Worm (Caenorhabditis elegans) whole organism, young adult: Measurements from ENCODE around the gene C05C10.7.

Experiments used
- B0035.1 ChIP-seq: sonication (generic microtip); optimal IDR thresholded peaks from 2 replicates; lab custom pipeline; 2016; ENCODE audit warnings: missing genetic modification characterization, mild to moderate bottlenecking, missing compliant biosample characterization, missing genotype, missing genetic modification reagents
- B0336.3 ChIP-seq: fragments of 200-800 bp; sonication (Bioruptor generic); IDR thresholded peaks from 2 replicates; pipeline ENCODE4 v1.3.6; 2022; ENCODE audit warnings: missing genetic modification characterization, missing compliant biosample characterization
- C06A6.2 ChIP-seq: fragments of 200-800 bp; sonication (Bioruptor generic); conservative IDR thresholded peaks from 2 replicates; pipeline ENCODE4 v1.3.6; 2022; ENCODE audit warnings: missing genetic modification characterization, missing compliant biosample characterization
- C17E4.6 ChIP-seq: fragments of 200-800 bp; sonication (Bioruptor generic); IDR thresholded peaks from 2 replicates; pipeline ENCODE4 v1.3.6; 2022; ENCODE audit warnings: missing genetic modification reagents, missing genetic modification characterization, missing compliant biosample characterization
- D2030.7 ChIP-seq: fragments of 200-800 bp; sonication (Bioruptor generic); IDR thresholded peaks from 2 replicates; pipeline ENCODE4 v1.3.6; 2022; ENCODE audit warnings: missing genetic modification reagents, missing genetic modification characterization, missing compliant biosample characterization
- K11D2.4 ChIP-seq: fragments of 200-800 bp; sonication (Bioruptor generic); IDR thresholded peaks from 2 replicates; pipeline ENCODE4 v1.3.6; 2022; ENCODE audit warnings: missing genetic modification reagents, missing genetic modification characterization, missing compliant biosample characterization
- K12H6.12 ChIP-seq: fragments of 200-800 bp; sonication (Bioruptor generic); optimal IDR thresholded peaks from 2 replicates; lab custom pipeline; 2018; ENCODE audit warnings: mild to moderate bottlenecking, missing genetic modification characterization, missing compliant biosample characterization
- Y56A3A.18 ChIP-seq: fragments of 200-800 bp; sonication (Bioruptor generic); IDR thresholded peaks from 2 replicates; pipeline ENCODE4 v1.3.6; 2022; ENCODE audit warnings: missing genetic modification reagents, missing genetic modification characterization, missing compliant biosample characterization
- ama-1 ChIP-seq, 3 experiments: fragments of 150-350 bp in 1 of 3; sonication (generic microtip) in 2 of 3; optimal IDR thresholded peaks; 2 replicates each; lab custom pipeline; 2014 to 2018; ENCODE audit warnings: missing biosample characterization in 2 of 3, missing genetic modification characterization in 2 of 3, missing genetic modification reagents in 2 of 3
- attf-5 ChIP-seq: fragments of 200-800 bp; sonication (Bioruptor generic); optimal IDR thresholded peaks from 2 replicates; lab custom pipeline; 2018; ENCODE audit warnings: mild to moderate bottlenecking, missing genetic modification characterization, missing compliant biosample characterization
- ccch-3 ChIP-seq: fragments of 200-800 bp; sonication (Bioruptor generic); optimal IDR thresholded peaks from 2 replicates; lab custom pipeline; 2018; ENCODE audit warnings: mild to moderate bottlenecking, missing genetic modification characterization, missing compliant biosample characterization
- ceh-79 ChIP-seq: sonication (generic microtip); optimal IDR thresholded peaks from 2 replicates; lab custom pipeline; 2017; ENCODE audit warnings: mild to moderate bottlenecking, missing genetic modification characterization, missing compliant biosample characterization
- dox-1 ChIP-seq: fragments of 200-800 bp; sonication (Bioruptor generic); IDR thresholded peaks from 2 replicates; pipeline ENCODE4 v1.3.6; 2022; ENCODE audit warnings: missing genetic modification reagents, missing genetic modification characterization, missing compliant biosample characterization
- dpff-1 ChIP-seq: sonication (generic microtip); optimal IDR thresholded peaks from 2 replicates; lab custom pipeline; 2017; ENCODE audit warnings: mild to moderate bottlenecking, missing genetic modification characterization, missing compliant biosample characterization
- ekl-4 ChIP-seq: fragments of 200-800 bp; sonication (Bioruptor generic); IDR thresholded peaks from 2 replicates; pipeline ENCODE4 v1.3.6; 2022; ENCODE audit warnings: missing genetic modification reagents, missing genetic modification characterization, missing compliant biosample characterization
- hlh-26 ChIP-seq: fragments of 200-800 bp; sonication (Bioruptor generic); conservative IDR thresholded peaks from 2 replicates; pipeline ENCODE4 v1.3.6; 2022; ENCODE audit warnings: missing genetic modification reagents, missing genetic modification characterization, missing compliant biosample characterization
- hmg-1.2 ChIP-seq: fragments of 200-800 bp; sonication (Bioruptor generic); IDR thresholded peaks from 2 replicates; pipeline ENCODE4 v1.3.6; 2022; ENCODE audit warnings: missing genetic modification reagents, missing genetic modification characterization, missing compliant biosample characterization
- let-526 ChIP-seq: fragments of 200-800 bp; sonication (Bioruptor generic); IDR thresholded peaks from 2 replicates; pipeline ENCODE4 v1.3.6; 2022; ENCODE audit warnings: missing genetic modification reagents, missing genetic modification characterization, missing compliant biosample characterization
- lin-54 ChIP-seq: fragments of 200-800 bp; sonication (Bioruptor generic); optimal IDR thresholded peaks from 2 replicates; lab custom pipeline; 2018; ENCODE audit warnings: mild to moderate bottlenecking, missing genetic modification characterization, missing compliant biosample characterization
- lir-1 ChIP-seq: fragments of 200-800 bp; sonication (Bioruptor generic); conservative IDR thresholded peaks from 2 replicates; pipeline ENCODE4 v1.3.6; 2022; ENCODE audit warnings: missing genetic modification reagents, missing genetic modification characterization, missing compliant biosample characterization
- mcd-1 ChIP-seq: fragments of 200-800 bp; sonication (Bioruptor generic); IDR thresholded peaks from 2 replicates; pipeline ENCODE4 v1.3.6; 2022; ENCODE audit warnings: missing genetic modification reagents, missing genetic modification characterization, missing compliant biosample characterization
- mes-4 ChIP-seq: sonication (generic microtip); optimal IDR thresholded peaks from 2 replicates; lab custom pipeline; 2016; ENCODE audit warnings: missing genotype, missing genetic modification characterization, missing compliant biosample characterization
- mxl-1 ChIP-seq: sonication (generic microtip); optimal IDR thresholded peaks from 2 replicates; lab custom pipeline; 2016; ENCODE audit warnings: missing genetic modification characterization, missing compliant biosample characterization
- nhr-179 ChIP-seq: sonication (generic microtip); optimal IDR thresholded peaks from 2 replicates; lab custom pipeline; 2016; ENCODE audit warnings: mild to moderate bottlenecking, missing genetic modification characterization, missing compliant biosample characterization
- nhr-27 ChIP-seq: fragments of 200-800 bp; sonication (Bioruptor generic); optimal IDR thresholded peaks from 2 replicates; lab custom pipeline; 2018; ENCODE audit warnings: mild to moderate bottlenecking, missing genetic modification characterization, moderate library complexity, missing compliant biosample characterization
- nhr-80 ChIP-seq: sonication (generic microtip); optimal IDR thresholded peaks from 2 replicates; lab custom pipeline; 2016; ENCODE audit warnings: missing genetic modification characterization, missing compliant biosample characterization
- sdz-38 ChIP-seq: sonication (generic microtip); optimal IDR thresholded peaks from 2 replicates; lab custom pipeline; 2016; ENCODE audit warnings: missing genotype, missing genetic modification characterization, missing compliant biosample characterization
- snpc-1.1 ChIP-seq: sonication (generic microtip); optimal IDR thresholded peaks from 2 replicates; lab custom pipeline; 2017; ENCODE audit warnings: missing genetic modification characterization, mild to moderate bottlenecking, missing compliant biosample characterization, antibody characterized with exemption, moderate library complexity, missing genotype, missing genetic modification reagents; ENCODE audit not compliant: insufficient read depth
- snpc-1.3 ChIP-seq: sonication (generic microtip); optimal IDR thresholded peaks from 2 replicates; lab custom pipeline; 2017; ENCODE audit warnings: missing genetic modification characterization, mild to moderate bottlenecking, missing compliant biosample characterization, antibody characterized with exemption, moderate library complexity, missing genotype, missing genetic modification reagents; ENCODE audit not compliant: insufficient read depth
- snpc-3.4 ChIP-seq: sonication (generic microtip); optimal IDR thresholded peaks from 2 replicates; lab custom pipeline; 2017; ENCODE audit warnings: missing genetic modification characterization, mild to moderate bottlenecking, missing compliant biosample characterization, antibody characterized with exemption, moderate library complexity, missing genotype, missing genetic modification reagents
- unc-130 ChIP-seq: sonication (generic microtip); optimal IDR thresholded peaks from 2 replicates; lab custom pipeline; 2016; ENCODE audit warnings: missing genetic modification reagents, missing genetic modification characterization, missing compliant biosample characterization
- unc-62 ChIP-seq: fragments of 150-350 bp; optimal IDR thresholded peaks from 2 replicates; lab custom pipeline; 2014; ENCODE audit warnings: missing biosample characterization, missing genetic modification reagents, missing genetic modification characterization
- zfh-2 ChIP-seq: fragments of 200-800 bp; sonication (Bioruptor generic); conservative IDR thresholded peaks from 2 replicates; pipeline ENCODE4 v1.3.6; 2022; ENCODE audit warnings: missing genetic modification reagents, missing genetic modification characterization, missing compliant biosample characterization
- ztf-6 ChIP-seq: fragments of 200-800 bp; sonication (Bioruptor generic); IDR thresholded peaks from 2 replicates; pipeline ENCODE4 v1.3.6; 2022; ENCODE audit warnings: missing genetic modification reagents, missing genetic modification characterization, missing compliant biosample characterization

Gene C05C10.7

DNA sequence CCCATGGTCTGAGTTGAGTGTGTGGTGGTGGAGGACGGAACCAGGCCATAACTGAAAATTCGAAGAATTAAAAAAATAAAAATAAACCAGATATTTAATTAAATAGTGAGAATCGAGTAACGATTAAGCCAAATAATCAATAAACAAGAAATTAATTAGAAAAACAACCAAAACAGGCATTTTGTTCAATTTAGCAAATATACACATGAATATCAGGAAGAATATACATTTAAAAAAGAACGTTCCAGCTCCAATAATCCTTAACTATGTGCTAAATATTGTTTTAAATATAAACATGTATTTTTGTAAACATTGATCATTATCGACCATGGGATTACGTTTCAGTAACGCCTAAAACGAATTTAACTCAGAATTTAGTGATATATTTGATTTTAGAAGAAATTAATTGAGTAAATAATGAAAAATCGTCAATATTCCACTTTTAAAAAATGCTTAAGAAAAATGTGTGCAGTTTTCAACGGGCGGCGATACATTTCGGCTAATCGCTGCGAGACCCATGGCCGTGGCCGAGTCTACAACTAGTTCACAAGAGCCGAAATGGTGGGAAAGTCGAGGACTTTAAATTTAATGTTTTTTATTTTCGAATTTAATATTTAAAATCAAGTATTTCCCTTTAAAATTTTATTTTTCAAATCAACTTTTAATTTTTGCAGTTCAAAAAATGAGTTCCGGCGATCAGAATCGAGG is 29.4 kb upstream of the C05C10.7 start, which contains the start of the genes R53.4 and psf-1 (continued):
- peak; percentile 52 for TF ChIP-seq unc-130 (GFP tag; lab: Kevin White, UChicago)
- TF ChIP-seq nhr-179 (tag; lab: Kevin White, UChicago) = no peak
- no peak for TF ChIP-seq K12H6.12 (tag; lab: Kevin White, UChicago)

DNA sequence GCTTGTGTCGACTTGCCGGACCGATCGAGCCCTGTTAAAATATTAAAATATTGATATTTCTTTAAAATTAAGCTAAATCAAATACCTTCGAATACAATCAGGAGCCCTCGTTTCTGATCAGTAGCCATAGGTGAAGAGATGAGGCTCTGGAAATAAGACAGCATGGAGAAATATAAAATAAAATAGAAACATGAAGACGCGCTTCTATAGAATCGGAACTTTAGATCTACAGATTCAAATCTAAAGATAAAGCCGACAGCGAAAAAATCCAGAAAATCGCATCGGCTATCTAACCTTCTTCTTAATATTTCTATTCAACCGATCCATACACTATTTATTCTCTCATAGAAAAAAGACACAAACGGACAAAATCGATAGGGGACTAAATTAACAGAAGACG is 28.2 kb upstream of the C05C10.7 start, which contains the start of gene dtmk-1:
dtmk-1 (minus strand) TSS at position 146 of the 400 bp plus-strand sequence.
- TF ChIP-seq ama-1 (optimal IDR thresholded peaks at IDR 0.05; lab: Kevin White, UChicago) (peak; percentile 11), ama-1 (GFP tag; optimal IDR thresholded peaks at IDR 0.05; lab: Kevin White, UChicago) (peak in 1 of 2 experiments; percentile 47), ekl-4 (GFP tag; lab: Robert Waterston, UW) (0 out of 2 replicates have a peak, but pooled peaks have one; percentile 21), snpc-1.1 (tag; lab: Kevin White, UChicago) (peak; percentile 17), hmg-1.2 (GFP tag; lab: Robert Waterston, UW) (0 out of 2 replicates have a peak, but pooled peaks have one; percentile 12), snpc-1.3 (tag; lab: Kevin White, UChicago) (no peak), mcd-1 (no peak)

DNA sequence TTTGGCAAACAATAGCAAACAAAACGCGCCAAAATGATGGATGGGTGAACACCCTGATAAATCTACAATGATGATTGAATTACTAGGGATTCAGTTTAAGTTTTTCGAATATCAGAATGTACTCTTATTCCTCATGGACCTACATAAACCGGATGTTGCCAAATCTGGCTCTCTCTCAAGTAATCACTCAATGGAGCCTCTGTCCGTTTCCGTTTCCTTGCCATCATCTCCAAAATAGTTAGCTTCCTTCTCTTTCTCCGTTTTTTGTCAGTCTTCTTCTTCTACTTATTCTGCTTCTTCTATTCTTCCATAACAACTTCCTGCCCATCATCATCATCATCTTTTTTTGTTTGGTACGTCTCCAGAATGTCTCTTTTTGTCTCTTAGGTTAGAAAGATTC is 26.6 kb upstream of the C05C10.7 start:
- TF ChIP-seq lir-1 (GFP tag; lab: Robert Waterston, UW) (no peak), sdz-38 (tag; lab: Kevin White, UChicago) (no peak), K11D2.4 (GFP tag; lab: Robert Waterston, UW) (no peak), C06A6.2 (GFP tag; lab: Robert Waterston, UW) (no peak), mxl-1 (tag; lab: Kevin White, UChicago) (no peak), B0336.3 (GFP tag; lab: Robert Waterston, UW) (no peak), snpc-1.1 (tag; lab: Kevin White, UChicago) (no peak), ztf-6 (GFP tag; lab: Robert Waterston, UW) (no peak), attf-5 (GFP tag; lab: Kevin White, UChicago) (no peak), let-526 (GFP tag; lab: Robert Waterston, UW) (no peak), D2030.7 (no peak), dpff-1 (tag; lab: Kevin White, UChicago) (no peak), nhr-27 (no peak), snpc-1.3 (tag; lab: Kevin White, UChicago) (no peak), hlh-26 (GFP tag; lab: Robert Waterston, UW) (no peak), Y56A3A.18 (GFP tag; lab: Robert Waterston, UW) (no peak), ceh-79 (tag; lab: Kevin White, UChicago) (no peak), B0035.1 (tag; lab: Kevin White, UChicago) (no peak)

DNA sequence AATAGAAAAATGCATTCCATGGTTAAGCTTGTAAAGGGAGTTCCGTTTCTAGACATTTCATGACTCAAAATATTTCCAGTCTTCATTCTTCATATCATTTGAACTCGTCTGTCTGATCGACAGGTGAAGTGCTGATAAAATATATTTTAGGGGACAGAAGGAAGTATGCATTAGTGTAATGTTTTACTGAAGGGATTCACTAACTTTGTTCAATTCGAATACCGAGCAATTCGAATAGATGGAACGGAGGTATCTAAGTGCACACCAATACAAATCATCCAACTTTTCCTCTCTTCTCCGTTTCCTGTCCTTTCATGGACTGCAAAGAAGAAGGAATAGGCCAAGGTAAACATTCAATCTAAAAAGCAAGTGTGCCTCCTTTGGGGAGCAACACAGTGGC is 25.0 kb upstream of the C05C10.7 start:
- TF ChIP-seq nhr-80 (tag; lab: Kevin White, UChicago) (peak; percentile 65), dox-1 (GFP tag; lab: Robert Waterston, UW) (0 out of 2 replicates have a peak, but pooled peaks have one; percentile 2), ccch-3 (no peak)
- TF ChIP-seq, all 124 proteins: peak for 2

DNA sequence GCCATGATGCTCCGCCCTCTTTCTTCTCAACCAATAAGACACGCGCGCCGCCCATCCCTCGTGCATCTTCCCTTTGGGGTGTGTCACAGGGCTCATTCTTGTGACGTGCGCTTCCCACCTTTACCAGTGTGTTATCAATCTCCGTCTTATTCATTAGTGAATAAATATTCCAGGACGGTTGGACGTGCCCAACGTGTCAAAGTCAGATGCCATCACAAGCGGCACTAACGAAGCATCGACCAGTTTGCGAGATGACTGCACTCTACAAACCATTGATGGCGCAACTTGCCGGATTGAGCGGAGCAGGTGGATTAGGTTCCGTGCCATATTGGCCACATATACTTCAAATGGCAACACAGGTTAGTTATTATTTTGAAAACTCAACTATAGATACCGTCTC is 21.4 kb upstream of the C05C10.7 start:
- no peak for TF ChIP-seq nhr-179 (tag; lab: Kevin White, UChicago)
- no peak for TF ChIP-seq mes-4 (tag; lab: Kevin White, UChicago)
- TF ChIP-seq unc-62 (GFP tag; lab: Kevin White, UChicago) = no peak
- 0 out of 2 replicates have a peak, but pooled peaks have one; percentile 20 for TF ChIP-seq zfh-2 (GFP tag; lab: Robert Waterston, UW)
- no peak for TF ChIP-seq C17E4.6
- TF ChIP-seq snpc-3.4 (tag; lab: Kevin White, UChicago) = no peak
- TF ChIP-seq nhr-80 (tag; lab: Kevin White, UChicago) = no peak
- no peak for TF ChIP-seq B0035.1 (tag; lab: Kevin White, UChicago)
- TF ChIP-seq lin-54 (GFP tag; lab: Kevin White, UChicago) = no peak
